Fruit fly (Drosophila melanogaster): ENCODE results near the gene CG32221.

Gene CG32221

dm6 chr3L:19861215-19861614 lies 26.7 kb downstream of the CG32221 start (continued):
- peak; percentile 9 for TF ChIP-seq Xbp1 (GFP tag; optimal IDR thresholded peaks at IDR 0.05)
- TF ChIP-seq stc (GFP tag; IDR thresholded peaks at IDR 0.05): 0 out of 2 replicates have a peak, but pooled peaks have one; percentile 25
- peak; percentile 32; the same call in 1 of the 3 replicates for TF ChIP-seq CG16813 (GFP tag; IDR thresholded peaks at IDR 0.05; ENCODE audit: partially characterized antibody)
- TF ChIP-seq mirr (GFP tag; optimal IDR thresholded peaks at IDR 0.05): peak; percentile 38
- peak in 1 of 3 experiments; percentile 98 for TF ChIP-seq Stat92E (GFP tag; optimal IDR thresholded peaks at IDR 0.05)
- TF ChIP-seq Hand (GFP tag; optimal IDR thresholded peaks at IDR 0.05): peak; percentile 47

DNA sequence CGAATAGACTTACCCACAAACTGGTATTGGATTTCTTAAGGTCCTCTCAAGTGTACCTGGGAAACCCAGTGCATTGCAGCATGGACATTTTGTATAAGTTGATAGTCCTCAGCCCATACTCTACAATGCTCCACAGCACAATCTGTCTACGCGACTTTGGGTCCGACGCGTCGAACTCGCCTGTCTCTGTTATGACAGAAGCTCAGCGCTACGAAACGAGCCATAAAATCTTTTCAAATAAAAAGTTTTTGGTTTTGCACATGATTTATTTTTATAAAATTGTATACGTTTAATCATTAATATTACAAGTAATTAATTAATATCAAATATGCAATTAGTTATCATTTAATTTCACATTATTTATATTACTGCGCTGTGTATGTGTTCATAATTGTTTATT lies 32.8 kb downstream of the CG32221 start:
- TF ChIP-seq CG2712 (tag; optimal IDR thresholded peaks at IDR 0.05) (no peak), cad (GFP tag; optimal IDR thresholded peaks at IDR 0.05) (peak; percentile 69), CG9727 (GFP tag; optimal IDR thresholded peaks at IDR 0.05) (no peak), Ets65A (GFP tag) (peak; percentile 48), stc (GFP tag; IDR thresholded peaks at IDR 0.05) (no peak), CG14441 (GFP tag; IDR thresholded peaks at IDR 0.05) (no peak), Dref (GFP tag; IDR thresholded peaks at IDR 0.05) (no peak), CG18011 (GFP tag; optimal IDR thresholded peaks at IDR 0.05) (peak; percentile 95)

DNA sequence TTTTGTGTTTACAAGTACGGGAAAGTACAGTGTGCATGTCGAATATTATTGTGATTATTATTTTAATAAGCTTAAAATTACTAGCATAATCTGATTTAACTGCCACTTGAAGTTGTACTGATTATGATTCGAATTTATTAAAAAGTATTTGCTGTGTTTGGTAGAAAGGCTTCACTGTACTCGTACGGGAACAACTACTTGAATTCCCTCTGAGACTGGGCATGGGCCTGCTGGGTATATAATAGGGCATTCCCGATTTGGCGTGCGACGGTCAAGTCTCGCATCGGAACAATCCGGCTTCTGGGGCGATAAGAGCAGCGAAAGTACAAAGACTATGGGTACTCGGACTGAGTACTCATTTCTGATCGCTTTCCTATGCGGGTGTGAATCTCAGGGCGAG lies 35.2 kb downstream of the CG32221 start:
- TF ChIP-seq gcm (GFP tag; optimal IDR thresholded peaks at IDR 0.05): peak; percentile 61
- TF ChIP-seq exex (tag; optimal IDR thresholded peaks at IDR 0.05): peak; percentile 10
- no peak for TF ChIP-seq pfk (GFP tag; optimal IDR thresholded peaks at IDR 0.05)
- peak; percentile 67 for TF ChIP-seq grau (tag; optimal IDR thresholded peaks at IDR 0.05)
- TF ChIP-seq lab (GFP tag; optimal IDR thresholded peaks at IDR 0.05): no peak
- TF ChIP-seq nom (GFP tag; optimal IDR thresholded peaks at IDR 0.05): peak; percentile 63
- TF ChIP-seq Drgx (GFP tag; IDR thresholded peaks at IDR 0.05): peak; percentile 14; the same call in 1 of the 2 replicates
- peak; percentile 53 for TF ChIP-seq sens (GFP tag)
- TF ChIP-seq ci (GFP tag; IDR thresholded peaks at IDR 0.05): 0 out of 3 replicates have a peak, but pooled peaks have one; percentile 7
- TF ChIP-seq CG2120 (GFP tag; optimal IDR thresholded peaks at IDR 0.05): peak; percentile 48
- peak; percentile 25 for TF ChIP-seq D19B (GFP tag; optimal IDR thresholded peaks at IDR 0.05)
- TF ChIP-seq CG2199 (GFP tag; IDR thresholded peaks at IDR 0.05): 0 out of 3 replicates have a peak, but pooled peaks have one; percentile 8
- 0 out of 2 replicates have a peak, but pooled peaks have one; percentile 14 for TF ChIP-seq CG32532 (GFP tag; IDR thresholded peaks at IDR 0.05)
- TF ChIP-seq CG12299 (tag; optimal IDR thresholded peaks at IDR 0.05): no peak
- TF ChIP-seq Med (GFP tag): peak; percentile 68
- TF ChIP-seq CG18599 (GFP tag; optimal IDR thresholded peaks at IDR 0.05): peak; percentile 25
- no peak for TF ChIP-seq Lim3 (GFP tag; IDR thresholded peaks at IDR 0.05)
- TF ChIP-seq CG7745 (tag; optimal IDR thresholded peaks at IDR 0.05): no peak
- no peak for TF ChIP-seq inv (GFP tag; IDR thresholded peaks at IDR 0.05; ENCODE audit: partially characterized antibody)
- TF ChIP-seq lov (optimal IDR thresholded peaks at IDR 0.05): no peak
- TF ChIP-seq lov (GFP tag; IDR thresholded peaks at IDR 0.05): no peak

dm6 chr3L:19870843-19871666 lies 36.6 kb downstream of the CG32221 start, which contains the start of the genes Rab8 and Usp32:
Gene Rab8, minus strand, starts transcription at chr3L:19871078.
Gene Usp32, plus strand, starts transcription at chr3L:19871139.
- TF ChIP-seq dmrt99B (tag; optimal IDR thresholded peaks at IDR 0.05) (no peak), ATbp (GFP tag; optimal IDR thresholded peaks at IDR 0.05) (peak; percentile 20), Drgx (GFP tag; IDR thresholded peaks at IDR 0.05) (no peak), CG9727 (GFP tag; optimal IDR thresholded peaks at IDR 0.05) (peak; percentile 49), Camta (GFP tag; optimal IDR thresholded peaks at IDR 0.05) (peak; percentile 31), CG6272 (GFP tag; IDR thresholded peaks at IDR 0.05) (no peak), CG14014 (GFP tag; IDR thresholded peaks at IDR 0.05) (peak; percentile 47; the same call in 1 of the 2 replicates), CG31365 (tag; optimal IDR thresholded peaks at IDR 0.05) (peak; percentile 21), Hmr (GFP tag; optimal IDR thresholded peaks at IDR 0.05) (peak; percentile 78), CG18011 (GFP tag; optimal IDR thresholded peaks at IDR 0.05) (peak; percentile 73), usp (GFP tag; optimal IDR thresholded peaks at IDR 0.05) (no peak), CG6854 (GFP tag; optimal IDR thresholded peaks at IDR 0.05) (no peak), CkIIα-i1 (GFP tag; IDR thresholded peaks at IDR 0.05) (no peak), CG10543 (GFP tag; optimal IDR thresholded peaks at IDR 0.05) (peak; percentile 76)
